Worm (Caenorhabditis elegans): Measurements from ENCODE around the gene F32D8.8.

F32D8.8 gene

DNA sequence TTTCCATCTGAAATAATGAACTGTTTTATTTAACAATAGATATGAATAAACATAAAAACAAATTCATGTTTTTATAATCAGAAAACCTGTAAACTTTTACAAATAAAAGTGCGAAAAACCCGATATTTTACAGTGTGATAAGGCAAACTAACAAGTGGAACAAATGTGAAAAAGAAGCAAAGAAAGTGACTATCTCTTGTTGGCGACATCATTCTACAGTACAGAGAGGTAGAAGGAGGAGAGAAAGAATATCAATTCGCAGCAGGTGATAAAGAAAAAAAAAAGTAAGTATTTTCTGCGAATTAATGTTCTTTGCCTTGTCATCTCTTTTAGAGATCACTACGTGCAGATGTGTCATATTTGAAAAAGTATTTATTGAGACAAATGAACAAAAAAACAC, 42.8 kb downstream of the F32D8.8 start:
- TF ChIP-seq cog-1 (tag; optimal IDR thresholded peaks at IDR 0.05) (no peak), tab-1 (GFP tag; IDR thresholded peaks at IDR 0.05) (no peak), flt-1 (GFP tag; IDR thresholded peaks at IDR 0.05) (no peak), ztf-29 (GFP tag; IDR thresholded peaks at IDR 0.05) (no peak), klf-2 (GFP tag; conservative IDR thresholded peaks at IDR 0.05) (no peak), ref-1 (GFP tag; conservative IDR thresholded peaks at IDR 0.05) (no peak), T22C8.4 (GFP tag; IDR thresholded peaks at IDR 0.05) (no peak), med-1 (GFP tag; optimal IDR thresholded peaks at IDR 0.05; ENCODE audit: insufficient read depth) (no peak)

DNA sequence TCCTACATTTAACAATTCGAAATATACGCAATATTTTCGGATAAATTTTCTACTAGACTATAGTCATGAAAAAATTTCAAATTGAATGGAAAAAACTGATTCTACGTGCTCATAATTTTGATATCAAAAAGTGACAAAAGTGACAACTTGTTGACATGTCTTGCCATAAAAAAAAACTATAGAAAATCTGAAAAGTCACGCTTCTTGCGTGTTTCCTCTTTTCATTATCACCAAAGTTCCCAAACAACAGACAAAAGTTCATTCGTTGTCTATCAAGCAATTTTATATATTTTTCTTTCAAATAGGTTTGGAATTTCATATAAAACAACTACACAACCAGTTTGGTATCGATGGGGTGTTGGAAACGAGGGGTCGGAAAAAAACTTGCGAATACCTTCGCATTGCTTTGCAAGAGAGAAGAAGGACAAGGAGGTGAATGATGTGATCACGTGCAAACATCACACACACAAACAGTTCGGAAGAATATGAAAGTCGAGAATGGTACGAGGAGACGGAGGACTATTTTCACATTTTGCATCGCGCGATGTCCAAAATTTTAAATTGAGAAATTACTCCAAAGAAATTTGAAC, 43.4 kb downstream of the F32D8.8 start:
- no peak for TF ChIP-seq cog-1 (tag; optimal IDR thresholded peaks at IDR 0.05)
- no peak for TF ChIP-seq ref-1 (GFP tag; conservative IDR thresholded peaks at IDR 0.05)
- TF ChIP-seq klf-2 (GFP tag; conservative IDR thresholded peaks at IDR 0.05) = no peak
- TF ChIP-seq tab-1 (GFP tag; IDR thresholded peaks at IDR 0.05) = no peak
- TF ChIP-seq flt-1 (GFP tag; IDR thresholded peaks at IDR 0.05) = no peak
- TF ChIP-seq med-1 (GFP tag; optimal IDR thresholded peaks at IDR 0.05; ENCODE audit: insufficient read depth) = no peak
- no peak for TF ChIP-seq ztf-23 (GFP tag; IDR thresholded peaks at IDR 0.05)
- no peak for TF ChIP-seq T22C8.4 (GFP tag; IDR thresholded peaks at IDR 0.05)
- TF ChIP-seq ztf-29 (GFP tag; IDR thresholded peaks at IDR 0.05) = no peak

DNA sequence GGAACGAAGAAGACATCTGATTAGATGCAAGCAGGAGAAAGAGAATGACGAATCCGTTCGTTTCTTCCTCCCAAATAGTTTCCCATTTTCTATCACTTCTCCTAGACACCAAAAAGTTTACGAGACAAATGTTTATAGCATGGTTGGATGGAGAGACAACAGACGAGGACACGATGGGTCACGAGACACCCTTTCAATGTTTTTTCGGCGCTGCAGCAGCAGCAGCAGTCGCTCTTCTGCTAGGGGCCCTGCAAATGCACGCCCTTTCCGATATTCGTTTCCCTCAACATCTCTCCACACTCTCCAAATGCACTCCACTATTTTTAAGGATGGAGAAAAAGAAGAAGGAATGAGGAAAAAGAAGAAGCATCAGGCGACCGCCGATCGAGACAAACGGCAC, 44.2 kb downstream of the F32D8.8 start:
- TF ChIP-seq ref-1 (GFP tag; conservative IDR thresholded peaks at IDR 0.05) = no peak
- peak; percentile 42; the same call in 1 of the 2 replicates for TF ChIP-seq flt-1 (GFP tag; IDR thresholded peaks at IDR 0.05)
- 0 out of 2 replicates have a peak, but pooled peaks have one; percentile 8 for TF ChIP-seq ztf-23 (GFP tag; IDR thresholded peaks at IDR 0.05)

DNA sequence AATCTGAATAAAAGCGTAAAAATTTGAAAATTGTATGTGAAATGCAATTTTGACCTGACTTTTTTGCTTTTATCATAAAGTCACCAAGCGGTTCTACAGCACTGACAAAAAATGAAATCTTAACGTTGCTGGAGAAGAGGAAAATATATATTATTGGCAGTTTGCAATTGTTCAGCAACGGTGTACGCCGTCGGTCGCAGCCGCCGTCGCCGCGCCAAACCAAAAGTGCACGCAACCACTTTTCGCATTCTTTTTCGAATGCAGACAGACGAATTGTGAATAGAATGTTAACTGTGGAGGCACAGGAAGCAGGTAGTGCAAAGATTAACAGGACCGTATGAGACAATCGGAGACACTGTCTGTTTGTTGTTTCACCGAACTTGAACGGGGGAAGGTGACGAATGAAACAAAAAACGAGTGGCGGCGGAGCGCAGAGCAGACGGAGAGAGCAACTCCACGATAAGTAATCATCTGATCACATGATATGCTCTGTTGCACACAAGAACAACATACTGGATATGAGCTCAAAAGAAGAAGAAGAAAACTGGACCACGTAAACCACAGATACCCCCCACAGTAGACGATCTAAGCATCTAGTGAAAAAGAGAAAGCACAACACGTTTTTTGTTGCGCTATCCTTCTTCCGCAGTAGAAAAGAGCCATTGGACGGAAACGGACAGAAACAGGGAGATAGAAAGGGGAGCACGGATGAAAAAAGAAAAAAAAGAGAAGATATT, 45.5 kb downstream of the F32D8.8 start:
- TF ChIP-seq klf-2 (GFP tag; conservative IDR thresholded peaks at IDR 0.05) = no peak
- TF ChIP-seq ref-1 (GFP tag; conservative IDR thresholded peaks at IDR 0.05) = no peak
- TF ChIP-seq tab-1 (GFP tag; IDR thresholded peaks at IDR 0.05) = no peak

DNA sequence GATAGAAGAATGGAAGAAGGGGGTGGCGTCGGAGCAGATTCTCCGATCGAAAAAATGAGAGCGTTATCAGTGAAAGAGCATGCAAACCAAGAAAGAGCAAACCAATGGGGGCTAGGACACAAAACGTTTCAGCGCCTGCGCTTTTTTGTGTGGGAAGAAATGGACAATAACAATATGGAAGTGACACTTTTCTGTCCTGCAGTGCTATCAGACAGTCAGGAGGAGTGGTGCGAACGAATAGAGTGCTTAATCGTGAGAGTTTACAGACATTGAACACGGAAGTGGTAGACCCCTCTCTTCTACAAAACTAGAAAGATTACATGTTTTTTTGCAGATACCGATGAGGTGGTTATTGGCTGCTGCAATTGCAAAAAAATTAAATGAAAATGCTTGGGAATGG, 47.2 kb downstream of the F32D8.8 start:
- TF ChIP-seq ztf-23 (GFP tag; IDR thresholded peaks at IDR 0.05) = no peak

DNA sequence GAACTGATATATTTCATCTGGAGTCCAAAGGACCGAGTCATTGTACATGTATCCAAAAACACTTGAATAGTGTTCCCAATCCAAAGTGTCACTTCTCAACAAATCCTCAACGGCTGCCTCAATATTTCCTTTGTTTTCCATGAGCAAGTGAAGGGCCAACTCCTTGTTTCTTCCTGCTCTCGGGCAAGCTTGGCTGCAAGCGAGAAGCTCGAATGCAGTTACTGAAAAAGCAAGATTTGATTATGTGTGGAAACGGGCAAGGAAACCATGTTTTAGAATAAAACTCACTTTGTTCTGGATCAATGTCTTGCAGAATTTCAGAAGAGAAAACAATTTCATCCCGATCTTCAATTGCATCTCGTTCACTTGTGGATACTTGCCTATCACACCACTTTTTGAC, 48.4 kb downstream of the F32D8.8 start:
- TF ChIP-seq flt-1 (GFP tag; IDR thresholded peaks at IDR 0.05) = no peak

Measured in whole organism, midembryonic.